Fruit fly (Drosophila melanogaster): Measurements from ENCODE around the gene CG33303.

Gene CG33303

dm6 chr2L:10381890-10382450 lies 6.4 kb upstream of the CG33303 start, which contains the start of gene CG5096 (continued):
- no peak for TF ChIP-seq Jarid2 (GFP tag; optimal IDR thresholded peaks at IDR 0.05)
- peak; percentile 85 for TF ChIP-seq Oaz (GFP tag; IDR thresholded peaks at IDR 0.05)
- peak; percentile 78 for TF ChIP-seq org-1 (GFP tag; optimal IDR thresholded peaks at IDR 0.05)
- TF ChIP-seq h (optimal IDR thresholded peaks at IDR 0.05), result no peak
- peak; percentile 62 for TF ChIP-seq CG4360 (GFP tag; IDR thresholded peaks at IDR 0.05)
- peak; percentile 93 for TF ChIP-seq CG11695 (GFP tag; IDR thresholded peaks at IDR 0.05)
- peak; percentile 90 for TF ChIP-seq CG12299 (tag; optimal IDR thresholded peaks at IDR 0.05)
- peak; percentile 58 for TF ChIP-seq Chrac-16 (GFP tag; optimal IDR thresholded peaks at IDR 0.05)
- TF ChIP-seq CG11398 (GFP tag; optimal IDR thresholded peaks at IDR 0.05), result peak; percentile 62
- peak; percentile 84 for TF ChIP-seq gsb (GFP tag; IDR thresholded peaks at IDR 0.05)
- no peak for TF ChIP-seq Neu2 (GFP tag; optimal IDR thresholded peaks at IDR 0.05; ENCODE audit: borderline replicate concordance)
- peak in 1 of 2 experiments; percentile 12 for TF ChIP-seq insv (GFP tag; optimal IDR thresholded peaks at IDR 0.05)
- TF ChIP-seq peb (GFP tag; IDR thresholded peaks at IDR 0.05), result peak; percentile 42; the same call in 1 of the 2 replicates
- peak; percentile 82 for TF ChIP-seq CG12744 (GFP tag; optimal IDR thresholded peaks at IDR 0.05)
- peak; percentile 78 for TF ChIP-seq CG5180 (GFP tag; optimal IDR thresholded peaks at IDR 0.05)
- TF ChIP-seq CoRest (tag; optimal IDR thresholded peaks at IDR 0.05), result peak; percentile 93
- peak; percentile 51 for TF ChIP-seq Ets65A (GFP tag)
- TF ChIP-seq pros (GFP tag; optimal IDR thresholded peaks at IDR 0.05), result no peak
- peak; percentile 92 for TF ChIP-seq dmrt99B (tag; optimal IDR thresholded peaks at IDR 0.05)
- peak; percentile 66 for TF ChIP-seq da (GFP tag; optimal IDR thresholded peaks at IDR 0.05)
- TF ChIP-seq chn (GFP tag; optimal IDR thresholded peaks at IDR 0.05), result peak; percentile 55
- TF ChIP-seq Atf-2 (GFP tag; optimal IDR thresholded peaks at IDR 0.05), result peak; percentile 70
- TF ChIP-seq ranshi (GFP tag; IDR thresholded peaks at IDR 0.05), result peak; percentile 91; the same call in 1 of the 2 replicates
- peak; percentile 52; the same call in 1 of the 2 replicates for TF ChIP-seq Poxn (GFP tag; IDR thresholded peaks at IDR 0.05)
- TF ChIP-seq Asciz (GFP tag; optimal IDR thresholded peaks at IDR 0.05), result peak; percentile 87
- TF ChIP-seq Dll (GFP tag; IDR thresholded peaks at IDR 0.05; ENCODE audit: partially characterized antibody), result no peak
- no peak for TF ChIP-seq unc-4 (GFP tag; IDR thresholded peaks at IDR 0.05; ENCODE audit: partially characterized antibody)
- no peak for TF ChIP-seq lov (optimal IDR thresholded peaks at IDR 0.05)
- TF ChIP-seq lov (GFP tag; IDR thresholded peaks at IDR 0.05), result peak; percentile 67; the same call in 1 of the 3 replicates
- no peak for TF ChIP-seq amos (GFP tag; IDR thresholded peaks at IDR 0.05; ENCODE audit: partially characterized antibody)
- TF ChIP-seq tin (GFP tag; optimal IDR thresholded peaks at IDR 0.05), result peak; percentile 67
- no peak for TF ChIP-seq Gug (GFP tag; IDR thresholded peaks at IDR 0.05)
- peak; percentile 92 for TF ChIP-seq sens (GFP tag)
- peak; percentile 93 for TF ChIP-seq CG2889 (GFP tag; IDR thresholded peaks at IDR 0.05)
- TF ChIP-seq rib (GFP tag; IDR thresholded peaks at IDR 0.05), result peak; percentile 86
- peak; percentile 62 for TF ChIP-seq CG4328 (GFP tag; optimal IDR thresholded peaks at IDR 0.05)
- TF ChIP-seq Oli (tag; optimal IDR thresholded peaks at IDR 0.05), result peak; percentile 86
- peak; percentile 69 for TF ChIP-seq eyg (GFP tag; optimal IDR thresholded peaks at IDR 0.05)
- TF ChIP-seq Optix (GFP tag; IDR thresholded peaks at IDR 0.05), result no peak
- TF ChIP-seq CG17802 (tag; optimal IDR thresholded peaks at IDR 0.05), result peak; percentile 45
- TF ChIP-seq HmgD (GFP tag; optimal IDR thresholded peaks at IDR 0.05), result no peak
- TF ChIP-seq ro (GFP tag; IDR thresholded peaks at IDR 0.05), result peak; percentile 39; the same call in 1 of the 2 replicates
- TF ChIP-seq CG13123 (GFP tag; optimal IDR thresholded peaks at IDR 0.05), result peak; percentile 71
- peak; percentile 80 for TF ChIP-seq Bteb2 (GFP tag; optimal IDR thresholded peaks at IDR 0.05)
- TF ChIP-seq abd-A (tag; optimal IDR thresholded peaks at IDR 0.05), result no peak
- peak; percentile 87 for TF ChIP-seq salm (tag; optimal IDR thresholded peaks at IDR 0.05)
- TF ChIP-seq eve (GFP tag; optimal IDR thresholded peaks at IDR 0.05), result peak in 1 of 2 experiments; percentile 78
- peak; percentile 91 for TF ChIP-seq Sox102F (GFP tag; optimal IDR thresholded peaks at IDR 0.05)
- peak; percentile 88 for TF ChIP-seq CG10209 (GFP tag; optimal IDR thresholded peaks at IDR 0.05)
- no peak; the same call in 1 of the 2 replicates for TF ChIP-seq CG8765 (GFP tag; IDR thresholded peaks at IDR 0.05)
- peak; percentile 94 for TF ChIP-seq Dek (tag; optimal IDR thresholded peaks at IDR 0.05)

All from whole organism, embryonic.